Worm (Caenorhabditis elegans) whole organism, L1 larva: ENCODE results near the gene frpr-10.

Experiments
- C34B4.2 ChIP-seq: sonication (generic microtip); optimal IDR thresholded peaks from 2 replicates; lab custom pipeline; 2017; ENCODE audit warnings: mild to moderate bottlenecking, missing genetic modification characterization, missing compliant biosample characterization
- F16B12.6 ChIP-seq: fragments of 150-350 bp; optimal IDR thresholded peaks from 2 replicates; lab custom pipeline; 2014; ENCODE audit warnings: missing biosample characterization, missing genetic modification characterization
- Y116A8C.19 ChIP-seq: sonication (generic microtip); optimal IDR thresholded peaks from 2 replicates; lab custom pipeline; 2016; ENCODE audit warnings: missing compliant biosample characterization, missing genetic modification characterization, borderline replicate concordance
- ama-1 ChIP-seq: fragments of 150-350 bp; optimal IDR thresholded peaks from 2 replicates; lab custom pipeline; 2014
- ceh-63 ChIP-seq: fragments of 200-800 bp; sonication (Bioruptor generic); optimal IDR thresholded peaks from 2 replicates; lab custom pipeline; 2018; ENCODE audit warnings: mild to moderate bottlenecking, missing genetic modification characterization, missing compliant biosample characterization
- ceh-88 ChIP-seq: fragments of 200-800 bp; sonication (Bioruptor generic); IDR thresholded peaks from 2 replicates; pipeline ENCODE4 v1.3.6; 2022; ENCODE audit warnings: missing genetic modification characterization, missing compliant biosample characterization
- ceh-90 ChIP-seq: sonication (generic microtip); optimal IDR thresholded peaks from 2 replicates; lab custom pipeline; 2016; ENCODE audit warnings: missing genetic modification characterization, missing compliant biosample characterization
- dsc-1 ChIP-seq: sonication (generic microtip); optimal IDR thresholded peaks from 2 replicates; lab custom pipeline; 2016; ENCODE audit warnings: mild to moderate bottlenecking, missing genetic modification characterization, missing compliant biosample characterization
- efl-1 ChIP-seq, 4 experiments: fragments of 150-350 bp; optimal IDR thresholded peaks in 3 of 4; peaks in 1 of 4; 1 replicate in 1 of 4; 2 replicates in 3 of 4; lab custom pipeline; 2014; ENCODE audit warnings: missing biosample characterization in 2 of 4, missing genetic modification characterization in 2 of 4, missing genetic modification reagents in 2 of 4
- egl-27 ChIP-seq, 2 experiments: fragments of 150-350 bp in 1 of 2; sonication (generic microtip); optimal IDR thresholded peaks; 3 replicates each; lab custom pipeline; 2017 to 2018; ENCODE audit warnings: missing biosample characterization in 2 of 2, missing genetic modification characterization in 2 of 2, missing genetic modification reagents in 2 of 2
- elt-3 ChIP-seq, 6 experiments: fragments of 150-350 bp in 1 of 6; sonication (generic microtip); optimal IDR thresholded peaks; 2 replicates each; lab custom pipeline; 2017 to 2018; ENCODE audit warnings: missing biosample characterization in 6 of 6, missing genetic modification characterization in 6 of 6, inconsistent platforms in 1 of 6
- fkh-10 ChIP-seq: sonication (generic microtip); optimal IDR thresholded peaks from 2 replicates; lab custom pipeline; 2017; ENCODE audit warnings: missing biosample characterization, missing genetic modification reagents, missing genetic modification characterization
- fkh-4 ChIP-seq: sonication (generic microtip); optimal IDR thresholded peaks from 2 replicates; lab custom pipeline; 2016; ENCODE audit warnings: missing compliant biosample characterization, missing genetic modification characterization, borderline replicate concordance
- fkh-8 ChIP-seq: sonication (generic microtip); optimal IDR thresholded peaks from 2 replicates; lab custom pipeline; 2016; ENCODE audit warnings: mild to moderate bottlenecking, missing genetic modification characterization, missing compliant biosample characterization
- fos-1 ChIP-seq: fragments of 150-350 bp; optimal IDR thresholded peaks from 2 replicates; lab custom pipeline; 2014; ENCODE audit warnings: missing biosample characterization, missing genetic modification characterization
- grh-1 ChIP-seq: fragments of 200-800 bp; sonication (Bioruptor generic); IDR thresholded peaks from 2 replicates; pipeline ENCODE4 v1.3.6; 2022; ENCODE audit warnings: missing genetic modification reagents, missing genetic modification characterization, missing compliant biosample characterization
- hlh-4 ChIP-seq: sonication (generic microtip); optimal IDR thresholded peaks from 2 replicates; lab custom pipeline; 2016; ENCODE audit warnings: mild to moderate bottlenecking, missing genetic modification characterization, missing compliant biosample characterization
- hpl-2 ChIP-seq: fragments of 150-350 bp; optimal IDR thresholded peaks from 2 replicates; lab custom pipeline; 2014; ENCODE audit warnings: missing biosample characterization, missing genetic modification reagents, missing genetic modification characterization
- isw-1 ChIP-seq: fragments of 200-800 bp; sonication (Bioruptor generic); IDR thresholded peaks from 2 replicates; pipeline ENCODE4 v1.3.6; 2022; ENCODE audit warnings: missing genetic modification characterization, missing compliant biosample characterization
- lin-13 ChIP-seq: fragments of 150-350 bp; optimal IDR thresholded peaks from 2 replicates; lab custom pipeline; 2014; ENCODE audit warnings: missing biosample characterization, missing genetic modification reagents, missing genetic modification characterization
- lin-14 ChIP-seq: fragments of 200-800 bp; sonication (Bioruptor generic); optimal IDR thresholded peaks from 2 replicates; lab custom pipeline; 2018; ENCODE audit warnings: mild to moderate bottlenecking, missing genetic modification characterization, moderate library complexity, missing compliant biosample characterization
- lsy-2 ChIP-seq, 2 experiments: fragments of 150-350 bp; optimal IDR thresholded peaks; 2 replicates each; lab custom pipeline; 2014; ENCODE audit warnings: missing biosample characterization in 2 of 2, missing genetic modification characterization in 2 of 2
- mab-9 ChIP-seq: fragments of 200-800 bp; sonication (Bioruptor generic); IDR thresholded peaks from 2 replicates; pipeline ENCODE4 v1.3.6; 2022; ENCODE audit warnings: missing genetic modification reagents, missing genetic modification characterization, missing compliant biosample characterization
- mdl-1 ChIP-seq, 2 experiments: fragments of 150-350 bp; optimal IDR thresholded peaks; 2 replicates each; lab custom pipeline; 2014 to 2017; ENCODE audit warnings: missing biosample characterization in 2 of 2, missing genetic modification characterization in 2 of 2, inconsistent platforms in 1 of 2
- mef-2 ChIP-seq: fragments of 150-350 bp; optimal IDR thresholded peaks from 2 replicates; lab custom pipeline; 2014; ENCODE audit warnings: missing biosample characterization, missing genetic modification characterization
- mep-1 ChIP-seq: fragments of 150-350 bp; optimal IDR thresholded peaks from 2 replicates; lab custom pipeline; 2014; ENCODE audit warnings: missing biosample characterization, missing genetic modification characterization
- nhr-11 ChIP-seq: fragments of 150-350 bp; optimal IDR thresholded peaks from 2 replicates; lab custom pipeline; 2014; ENCODE audit warnings: missing biosample characterization, missing genetic modification characterization
- nhr-12 ChIP-seq: sonication (generic microtip); optimal IDR thresholded peaks from 2 replicates; lab custom pipeline; 2017; ENCODE audit warnings: missing biosample characterization, missing genetic modification characterization
- nhr-20 ChIP-seq: sonication (generic microtip); optimal IDR thresholded peaks from 2 replicates; lab custom pipeline; 2016; ENCODE audit warnings: mild to moderate bottlenecking, missing genetic modification characterization, missing compliant biosample characterization
- nhr-237 ChIP-seq: fragments of 150-350 bp; optimal IDR thresholded peaks from 2 replicates; lab custom pipeline; 2014; ENCODE audit warnings: missing biosample characterization, missing genetic modification characterization
- nhr-71 ChIP-seq: sonication (generic microtip); optimal IDR thresholded peaks from 2 replicates; lab custom pipeline; 2016; ENCODE audit warnings: mild to moderate bottlenecking, missing genetic modification characterization, moderate library complexity, missing compliant biosample characterization
- nhr-76 ChIP-seq: sonication (generic microtip); optimal IDR thresholded peaks from 2 replicates; lab custom pipeline; 2017; ENCODE audit warnings: missing biosample characterization, missing genetic modification characterization
- nhr-77 ChIP-seq: fragments of 150-350 bp; optimal IDR thresholded peaks from 2 replicates; lab custom pipeline; 2014; ENCODE audit warnings: missing biosample characterization, missing genetic modification characterization
- nhr-84 ChIP-seq: sonication (generic microtip); optimal IDR thresholded peaks from 2 replicates; lab custom pipeline; 2017; ENCODE audit warnings: missing biosample characterization, missing genetic modification characterization
- nhr-85 ChIP-seq: sonication (generic microtip); peaks from one replicate; lab custom pipeline; 2016; ENCODE audit warnings: missing genetic modification characterization, inconsistent platforms, missing compliant biosample characterization
- nhr-90 ChIP-seq: sonication (generic microtip); optimal IDR thresholded peaks from 2 replicates; lab custom pipeline; 2016; ENCODE audit warnings: mild to moderate bottlenecking, missing genetic modification characterization, missing compliant biosample characterization; ENCODE audit not compliant: poor library complexity
- rnt-1 ChIP-seq: sonication (generic microtip); optimal IDR thresholded peaks from 2 replicates; lab custom pipeline; 2016; ENCODE audit warnings: mild to moderate bottlenecking, missing genetic modification characterization, moderate library complexity, missing compliant biosample characterization
- snu-23 ChIP-seq: sonication (generic microtip); optimal IDR thresholded peaks from 2 replicates; lab custom pipeline; 2016; ENCODE audit warnings: missing genetic modification characterization, missing compliant biosample characterization
- sox-4 ChIP-seq: sonication (generic microtip); optimal IDR thresholded peaks from 2 replicates; lab custom pipeline; 2016; ENCODE audit warnings: missing genetic modification characterization, missing compliant biosample characterization
- swsn-7 ChIP-seq: sonication (generic microtip); optimal IDR thresholded peaks from 2 replicates; lab custom pipeline; 2016; ENCODE audit warnings: missing genetic modification characterization, missing compliant biosample characterization
- tbx-2 ChIP-seq: sonication (generic microtip); optimal IDR thresholded peaks from 2 replicates; lab custom pipeline; 2016; ENCODE audit warnings: missing genetic modification characterization, missing compliant biosample characterization
- tlp-1 ChIP-seq: fragments of 150-350 bp; optimal IDR thresholded peaks from 2 replicates; lab custom pipeline; 2014; ENCODE audit warnings: missing biosample characterization, missing genetic modification characterization
- unc-130 ChIP-seq: fragments of 150-350 bp; optimal IDR thresholded peaks from 2 replicates; lab custom pipeline; 2017; ENCODE audit warnings: missing biosample characterization, missing genetic modification characterization, inconsistent platforms
- unc-30 ChIP-seq: sonication (generic microtip); optimal IDR thresholded peaks from 2 replicates; lab custom pipeline; 2017; ENCODE audit warnings: missing biosample characterization, missing genetic modification characterization
- unc-62 ChIP-seq: fragments of 150-350 bp; optimal IDR thresholded peaks from 2 replicates; lab custom pipeline; 2014; ENCODE audit warnings: missing biosample characterization, missing genetic modification reagents, missing genetic modification characterization
- unc-98 ChIP-seq: fragments of 200-800 bp; sonication (Bioruptor generic); IDR thresholded peaks from 2 replicates; pipeline ENCODE4 v1.3.6; 2022; ENCODE audit warnings: missing genetic modification characterization, missing compliant biosample characterization
- vab-15 ChIP-seq: sonication (generic microtip); optimal IDR thresholded peaks from 2 replicates; lab custom pipeline; 2017; ENCODE audit warnings: missing genotype, mild to moderate bottlenecking, missing genetic modification characterization, missing compliant biosample characterization
- xbp-1 ChIP-seq: sonication (generic microtip); optimal IDR thresholded peaks from 2 replicates; lab custom pipeline; 2016; ENCODE audit warnings: missing genetic modification characterization, missing compliant biosample characterization
- ztf-11 ChIP-seq, 2 experiments: sonication (generic microtip); optimal IDR thresholded peaks; 2 replicates each; lab custom pipeline; 2016 to 2017; ENCODE audit warnings: missing genetic modification characterization in 2 of 2, missing biosample characterization in 1 of 2, missing compliant biosample characterization in 1 of 2

The frpr-10 gene

DNA sequence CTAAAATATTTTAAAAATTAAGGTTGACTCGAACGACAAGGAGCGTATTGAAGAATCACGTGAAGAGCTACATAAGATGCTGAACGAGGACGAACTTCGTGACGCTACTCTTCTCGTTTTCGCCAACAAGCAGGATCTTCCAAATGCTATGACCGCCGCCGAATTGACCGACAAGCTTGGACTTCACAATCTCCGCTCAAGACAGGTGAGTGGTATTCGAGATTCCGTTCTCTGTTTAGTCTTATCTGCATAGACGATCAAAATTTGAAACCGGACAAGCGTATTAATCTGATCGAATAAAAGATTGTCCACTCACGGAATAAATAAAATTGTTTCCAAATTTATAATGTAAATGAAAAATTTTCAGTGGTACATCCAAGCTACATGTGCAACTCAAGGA is 25.4 kb downstream of the frpr-10 start:
- TF ChIP-seq grh-1 (GFP tag; lab: Robert Waterston, UW) (no peak), ceh-90 (tag; lab: Kevin White, UChicago) (no peak), lin-14 (GFP tag; lab: Kevin White, UChicago) (peak; percentile 17), nhr-85 (tag; lab: Kevin White, UChicago) (peak; percentile 78), lsy-2 (tag; optimal IDR thresholded peaks at IDR 0.05; lab: Kevin White, UChicago) (no peak), nhr-12 (tag; lab: Kevin White, UChicago) (no peak), ceh-88 (GFP tag; lab: Robert Waterston, UW) (no peak), unc-30 (tag; lab: Kevin White, UChicago) (no peak), unc-62 (no peak), mep-1 (no peak), swsn-7 (tag; lab: Kevin White, UChicago) (no peak), tlp-1 (tag; lab: Kevin White, UChicago) (no peak), hlh-4 (tag; lab: Kevin White, UChicago) (no peak), dsc-1 (tag; lab: Kevin White, UChicago) (no peak)
- TF ChIP-seq, all 84 proteins: peak for 2

DNA sequence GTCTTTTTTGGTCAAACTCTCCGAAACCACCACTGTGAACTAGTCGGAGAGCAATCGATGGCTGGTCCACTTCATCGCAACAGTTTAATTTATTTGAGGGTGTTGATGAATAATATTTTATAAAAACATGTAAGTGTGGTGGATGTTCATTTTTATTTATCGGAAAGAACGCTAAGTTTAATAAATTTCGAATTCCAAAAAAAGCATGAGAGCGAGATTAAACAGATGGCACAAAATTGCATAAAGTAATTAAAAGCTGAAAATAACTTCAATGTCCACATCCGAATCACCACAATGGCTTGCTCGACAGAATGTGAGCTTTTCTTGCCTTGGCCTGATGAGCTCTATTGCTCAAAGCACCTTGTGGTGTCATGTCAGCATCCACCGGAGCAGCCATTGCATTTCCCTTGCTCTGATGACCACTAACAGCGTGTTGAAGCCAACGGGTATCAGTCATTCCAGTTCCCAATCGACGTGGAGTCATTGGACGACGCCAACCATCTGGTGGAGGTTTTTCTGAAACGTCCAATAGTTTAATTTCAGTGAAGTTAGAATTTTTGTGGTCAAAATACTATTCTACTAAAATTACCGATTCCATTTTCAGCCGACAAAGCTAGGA is 26.2 kb downstream of the frpr-10 start:
- TF ChIP-seq isw-1 (GFP tag; lab: Robert Waterston, UW) (no peak), efl-1 (optimal IDR thresholded peaks at IDR 0.05; lab: Kevin White, UChicago) (no peak), efl-1 (GFP tag; optimal IDR thresholded peaks at IDR 0.05 in 1 of 2; lab: Kevin White, UChicago) (peak in 1 of 2 experiments; percentile 90), hpl-2 (GFP tag; lab: Kevin White, UChicago) (no peak), nhr-11 (tag; lab: Kevin White, UChicago) (no peak), nhr-71 (tag; lab: Kevin White, UChicago) (peak; percentile 14), unc-30 (tag; lab: Kevin White, UChicago) (no peak), hlh-4 (tag; lab: Kevin White, UChicago) (no peak), xbp-1 (no peak), nhr-84 (tag; lab: Kevin White, UChicago) (no peak), ceh-63 (no peak), lin-13 (GFP tag; lab: Kevin White, UChicago) (no peak), nhr-90 (peak; percentile 26), lin-14 (GFP tag; lab: Kevin White, UChicago) (no peak), snu-23 (GFP tag; lab: Kevin White, UChicago) (peak; percentile 4), ceh-90 (tag; lab: Kevin White, UChicago) (no peak), grh-1 (GFP tag; lab: Robert Waterston, UW) (no peak), nhr-85 (tag; lab: Kevin White, UChicago) (peak; percentile 26), mdl-1 (tag; optimal IDR thresholded peaks at IDR 0.05; lab: Kevin White, UChicago) (no peak), fkh-8 (tag; lab: Kevin White, UChicago) (no peak), tbx-2 (tag; lab: Kevin White, UChicago) (no peak), lsy-2 (tag; optimal IDR thresholded peaks at IDR 0.05; lab: Kevin White, UChicago) (no peak), sox-4 (no peak), ztf-11 (tag; optimal IDR thresholded peaks at IDR 0.05; lab: Kevin White, UChicago) (no peak), C34B4.2 (no peak), Y116A8C.19 (no peak), elt-3 (tag; optimal IDR thresholded peaks at IDR 0.05; lab: Kevin White, UChicago) (no peak), nhr-76 (no peak), unc-130 (tag; lab: Kevin White, UChicago) (no peak), fos-1 (no peak), vab-15 (tag; lab: Kevin White, UChicago) (no peak), fkh-10 (no peak), mef-2 (tag; lab: Kevin White, UChicago) (no peak), rnt-1 (tag; lab: Kevin White, UChicago) (peak; percentile 20), mab-9 (GFP tag; lab: Robert Waterston, UW) (no peak), fkh-4 (tag; lab: Kevin White, UChicago) (no peak), unc-62 (no peak), nhr-20 (tag; lab: Kevin White, UChicago) (no peak), swsn-7 (tag; lab: Kevin White, UChicago) (no peak), nhr-77 (tag; lab: Kevin White, UChicago) (no peak), mep-1 (no peak), nhr-237 (tag; lab: Kevin White, UChicago) (no peak), F16B12.6 (tag; lab: Kevin White, UChicago) (no peak), egl-27 (tag; optimal IDR thresholded peaks at IDR 0.05; lab: Kevin White, UChicago) (no peak), ceh-88 (GFP tag; lab: Robert Waterston, UW) (no peak), unc-98 (GFP tag; lab: Robert Waterston, UW) (no peak), ama-1 (no peak)
